Worm (Caenorhabditis elegans) whole organism, midembryonic: ENCODE measurements around the gene T23G7.2.

Source experiments
- T22C8.4 ChIP-seq: fragments of 200-800 bp; sonication (Bioruptor generic); IDR thresholded peaks from 2 replicates; pipeline ENCODE4 v1.3.6; 2022; ENCODE audit warnings: missing genetic modification characterization, missing compliant biosample characterization
- cog-1 ChIP-seq: sonication (generic microtip); optimal IDR thresholded peaks from 2 replicates; lab custom pipeline; 2016; ENCODE audit warnings: missing genetic modification characterization, missing compliant biosample characterization
- flt-1 ChIP-seq: fragments of 200-800 bp; sonication (Bioruptor generic); IDR thresholded peaks from 2 replicates; pipeline ENCODE4 v1.3.6; 2022; ENCODE audit warnings: missing genetic modification characterization, missing compliant biosample characterization
- klf-2 ChIP-seq: fragments of 200-800 bp; sonication (Bioruptor generic); conservative IDR thresholded peaks from 2 replicates; pipeline ENCODE4 v1.3.6; 2022; ENCODE audit warnings: missing genetic modification reagents, missing genetic modification characterization, missing compliant biosample characterization
- med-1 ChIP-seq: sonication (generic microtip); optimal IDR thresholded peaks from 2 replicates; lab custom pipeline; 2017; ENCODE audit warnings: missing genetic modification characterization, mild to moderate bottlenecking, missing compliant biosample characterization, antibody characterized with exemption, missing genetic modification reagents; ENCODE audit not compliant: insufficient read depth
- ref-1 ChIP-seq: fragments of 200-800 bp; sonication (Bioruptor generic); conservative IDR thresholded peaks from 2 replicates; pipeline ENCODE4 v1.3.6; 2022; ENCODE audit warnings: missing genetic modification reagents, missing genetic modification characterization, missing compliant biosample characterization
- tab-1 ChIP-seq: fragments of 200-800 bp; sonication (Bioruptor generic); IDR thresholded peaks from 2 replicates; pipeline ENCODE4 v1.3.6; 2022; ENCODE audit warnings: missing genetic modification characterization, missing compliant biosample characterization
- ztf-23 ChIP-seq: fragments of 200-800 bp; sonication (Bioruptor generic); IDR thresholded peaks from 2 replicates; pipeline ENCODE4 v1.3.6; 2022; ENCODE audit warnings: missing genetic modification reagents, missing genetic modification characterization, missing compliant biosample characterization
- ztf-29 ChIP-seq: fragments of 200-800 bp; sonication (Bioruptor generic); IDR thresholded peaks from 2 replicates; pipeline ENCODE4 v1.3.6; 2022; ENCODE audit warnings: missing genetic modification reagents, missing genetic modification characterization, missing compliant biosample characterization

T23G7.2 gene

ce11 chrII:9172849-9173248 lies at the start of gene T23G7.2:
T23G7.2 (minus strand) TSS chrII:9172949.
- TF ChIP-seq T22C8.4 (GFP tag; lab: Robert Waterston, UW) (no peak), flt-1 (GFP tag; lab: Robert Waterston, UW) (no peak)

ce11 chrII:9213055-9213708 lies 40.4 kb upstream of the T23G7.2 start, which contains the start of gene znfx-1:
znfx-1 (plus strand) TSS chrII:9213658.
- TF ChIP-seq ref-1 (GFP tag; lab: Robert Waterston, UW), result no peak
- TF ChIP-seq klf-2 (GFP tag; lab: Robert Waterston, UW), result no peak
- TF ChIP-seq cog-1 (tag; lab: Kevin White, UChicago), result no peak
- no peak for TF ChIP-seq tab-1 (GFP tag; lab: Robert Waterston, UW)
- TF ChIP-seq ztf-23 (GFP tag; lab: Robert Waterston, UW), result no peak
- no peak for TF ChIP-seq med-1
- TF ChIP-seq T22C8.4 (GFP tag; lab: Robert Waterston, UW), result no peak
- no peak for TF ChIP-seq flt-1 (GFP tag; lab: Robert Waterston, UW)
- no peak for TF ChIP-seq ztf-29

DNA sequence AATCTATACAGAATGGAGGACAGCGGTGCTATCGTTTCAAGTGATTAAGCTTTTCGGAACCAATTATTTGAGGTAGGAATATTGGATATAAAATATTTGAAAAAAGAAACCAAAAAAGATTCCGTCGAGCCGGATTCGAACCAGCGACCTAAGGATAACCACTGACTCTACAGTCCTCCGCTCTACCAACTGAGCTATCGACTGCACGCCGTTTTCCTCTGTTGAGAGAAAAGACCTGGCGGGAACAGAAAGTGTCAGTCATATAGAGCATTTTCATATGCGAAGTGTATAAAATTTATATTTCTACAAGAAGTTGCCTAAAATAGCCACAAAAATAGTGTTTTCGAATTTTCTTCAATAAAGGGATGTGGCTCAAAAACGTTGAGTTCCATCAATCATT lies 38.9 kb upstream of the T23G7.2 start:
- TF ChIP-seq ztf-29, result no peak
- no peak for TF ChIP-seq med-1

DNA sequence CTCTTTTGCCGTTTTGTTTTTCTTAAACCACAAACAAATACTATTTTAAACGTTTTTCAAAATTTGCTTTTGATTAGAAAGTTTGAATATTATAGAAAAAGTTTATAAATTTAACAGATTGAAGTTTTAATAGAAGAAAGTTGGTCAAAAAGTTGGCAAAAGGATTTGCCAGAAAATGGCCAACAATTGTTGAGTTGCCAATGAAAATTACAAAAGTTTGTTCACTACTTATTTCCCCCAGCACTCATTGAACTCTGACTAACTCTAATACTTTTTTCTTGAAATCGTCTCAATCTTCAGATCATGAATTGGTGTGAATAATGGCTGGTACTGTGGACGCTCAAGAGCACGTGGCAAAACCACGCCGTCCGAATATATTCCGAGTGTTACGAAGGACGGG lies 37.3 kb upstream of the T23G7.2 start, which contains the start of gene ZK1067.4:
TSS of gene ZK1067.4 (plus strand) at position 301 of the 400 bp plus-strand sequence.
- no peak for TF ChIP-seq tab-1 (GFP tag; lab: Robert Waterston, UW)
- TF ChIP-seq klf-2 (GFP tag; lab: Robert Waterston, UW), result no peak

ce11 chrII:9197212-9197611 lies 24.5 kb upstream of the T23G7.2 start, which contains the start of gene let-23:
let-23 (plus strand) TSS chrII:9197512.
- TF ChIP-seq tab-1 (GFP tag; lab: Robert Waterston, UW) (no peak), ztf-29 (no peak), cog-1 (tag; lab: Kevin White, UChicago) (no peak), klf-2 (GFP tag; lab: Robert Waterston, UW) (no peak), T22C8.4 (GFP tag; lab: Robert Waterston, UW) (no peak), med-1 (no peak), ref-1 (GFP tag; lab: Robert Waterston, UW) (no peak), ztf-23 (GFP tag; lab: Robert Waterston, UW) (no peak), flt-1 (GFP tag; lab: Robert Waterston, UW) (no peak)

DNA sequence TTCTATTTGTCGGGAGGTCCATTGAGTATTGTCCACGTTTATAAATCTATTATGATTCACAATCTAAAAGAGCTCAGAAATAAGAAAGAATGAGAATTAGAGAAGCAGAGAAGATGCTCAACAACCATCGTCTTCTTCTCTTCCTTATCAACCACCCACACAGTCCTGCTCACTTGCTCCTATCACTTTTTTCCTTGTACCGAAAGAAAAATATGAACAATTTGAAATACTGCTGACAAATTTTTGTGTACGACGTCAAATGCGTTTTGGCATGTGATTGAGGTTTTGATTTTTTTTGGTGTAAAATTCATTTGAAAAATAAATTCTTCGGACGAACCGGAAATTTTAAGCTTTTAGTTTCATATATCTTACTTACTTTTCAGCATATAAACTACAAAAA lies 23.6 kb upstream of the T23G7.2 start:
- no peak for TF ChIP-seq flt-1 (GFP tag; lab: Robert Waterston, UW)
- no peak for TF ChIP-seq ztf-29
- TF ChIP-seq tab-1 (GFP tag; lab: Robert Waterston, UW), result no peak
- no peak for TF ChIP-seq klf-2 (GFP tag; lab: Robert Waterston, UW)
- TF ChIP-seq T22C8.4 (GFP tag; lab: Robert Waterston, UW), result no peak
- no peak for TF ChIP-seq cog-1 (tag; lab: Kevin White, UChicago)
- no peak for TF ChIP-seq med-1
- TF ChIP-seq ref-1 (GFP tag; lab: Robert Waterston, UW), result no peak
- TF ChIP-seq ztf-23 (GFP tag; lab: Robert Waterston, UW), result no peak

DNA sequence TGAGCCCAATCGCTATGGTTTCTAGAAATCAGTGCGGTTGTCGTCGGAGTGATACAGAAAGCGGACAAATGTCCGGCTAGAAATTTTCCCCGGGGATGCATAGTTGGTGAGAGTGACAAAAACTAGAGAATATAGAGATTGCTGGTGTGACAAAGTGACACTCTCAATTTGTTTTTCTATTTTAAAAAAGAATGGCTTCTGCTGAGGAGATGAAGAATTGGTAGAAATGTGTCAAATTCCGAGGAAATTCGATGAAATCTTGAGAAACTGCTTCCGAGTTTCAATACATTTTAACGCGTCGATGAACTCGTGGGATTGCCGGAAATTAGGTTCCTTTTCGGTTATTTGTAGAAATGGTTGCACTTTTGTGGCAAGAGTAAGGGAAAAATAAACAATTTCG lies 21.4 kb upstream of the T23G7.2 start, which contains the start of gene twk-4:
TSS of gene twk-4 (minus strand) at position 101 of the 400 bp plus-strand sequence.
- no peak for TF ChIP-seq cog-1 (tag; lab: Kevin White, UChicago)
- no peak for TF ChIP-seq tab-1 (GFP tag; lab: Robert Waterston, UW)
- TF ChIP-seq ref-1 (GFP tag; lab: Robert Waterston, UW), result no peak
- no peak for TF ChIP-seq flt-1 (GFP tag; lab: Robert Waterston, UW)
- no peak for TF ChIP-seq ztf-29
- TF ChIP-seq med-1, result no peak
- TF ChIP-seq klf-2 (GFP tag; lab: Robert Waterston, UW), result no peak
- no peak for TF ChIP-seq ztf-23 (GFP tag; lab: Robert Waterston, UW)
- TF ChIP-seq T22C8.4 (GFP tag; lab: Robert Waterston, UW), result no peak

- TF ChIP-seq klf-2 (GFP tag; lab: Robert Waterston, UW) (no peak), med-1 (no peak)
These were observed 17.9 kb upstream of the T23G7.2 start for ce11 chrII:9190513-9191099.

- no peak for TF ChIP-seq med-1
- no peak for TF ChIP-seq flt-1 (GFP tag; lab: Robert Waterston, UW)
- no peak for TF ChIP-seq ztf-23 (GFP tag; lab: Robert Waterston, UW)
- TF ChIP-seq ztf-29, result no peak
- no peak for TF ChIP-seq klf-2 (GFP tag; lab: Robert Waterston, UW)
- no peak for TF ChIP-seq tab-1 (GFP tag; lab: Robert Waterston, UW)
- no peak for TF ChIP-seq cog-1 (tag; lab: Kevin White, UChicago)
- TF ChIP-seq T22C8.4 (GFP tag; lab: Robert Waterston, UW), result no peak
- no peak for TF ChIP-seq ref-1 (GFP tag; lab: Robert Waterston, UW)
These were observed 16.9 kb upstream of the T23G7.2 start for ce11 chrII:9189648-9190047.

DNA sequence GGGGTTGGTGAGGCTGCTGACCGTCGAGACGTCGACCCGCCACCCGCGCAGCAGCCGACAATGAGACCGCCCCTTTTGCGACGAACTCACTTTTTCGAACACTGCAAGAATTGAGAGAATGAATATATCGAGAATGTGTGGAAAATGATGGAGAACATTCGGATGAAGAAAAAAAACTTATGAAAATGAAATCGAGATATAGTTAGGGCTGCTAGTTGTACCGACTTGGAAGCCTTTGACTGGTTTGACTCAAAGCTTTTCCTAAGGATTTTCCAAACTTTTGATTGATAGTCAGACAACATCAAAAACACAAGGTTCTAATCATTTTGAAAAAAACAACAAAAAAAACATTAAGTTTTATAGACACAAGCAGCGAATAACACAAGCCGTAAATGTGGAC lies 15.6 kb upstream of the T23G7.2 start, which contains the start of gene sym-2:
TSS of gene sym-2 (minus strand) at position 101 of the 400 bp plus-strand sequence.
- TF ChIP-seq ref-1 (GFP tag; lab: Robert Waterston, UW), result no peak
- no peak for TF ChIP-seq ztf-23 (GFP tag; lab: Robert Waterston, UW)
- TF ChIP-seq klf-2 (GFP tag; lab: Robert Waterston, UW), result no peak
